Fruit fly (Drosophila melanogaster) whole organism, prepupa: ENCODE data around the gene RpLP1.

ENCODE experiments used
- Blimp-1 ChIP-seq: fragments of 200-800 bp; sonication (Bioruptor generic); optimal IDR thresholded peaks from 3 replicates; lab custom pipeline; 2017; ENCODE audit warnings: missing biosample characterization, missing genetic modification characterization, mild to moderate bottlenecking, moderate library complexity, missing genetic modification reagents
- CG10631 ChIP-seq: fragments of 200-800 bp; sonication (Bioruptor generic); optimal IDR thresholded peaks from 2 replicates; lab custom pipeline; 2016; ENCODE audit warnings: missing biosample characterization, missing genetic modification characterization
- CG11902 ChIP-seq: fragments of 200-800 bp; sonication (Bioruptor generic); optimal IDR thresholded peaks from 3 replicates; lab custom pipeline; 2016; ENCODE audit warnings: missing biosample characterization, missing genetic modification characterization
- CG16779 ChIP-seq: fragments of 200-800 bp; sonication (Bioruptor generic); optimal IDR thresholded peaks from 3 replicates; lab custom pipeline; 2017; ENCODE audit warnings: missing biosample characterization, mild to moderate bottlenecking, missing genetic modification characterization
- CG6163 ChIP-seq: fragments of 200-800 bp; sonication (Bioruptor generic); IDR thresholded peaks from 3 replicates; pipeline ENCODE4 v1.3.6; 2022; ENCODE audit warnings: missing biosample characterization, missing genetic modification characterization
- CG6276 ChIP-seq: fragments of 200-800 bp; sonication (Bioruptor generic); optimal IDR thresholded peaks from 2 replicates; lab custom pipeline; 2017; ENCODE audit warnings: missing biosample characterization, mild to moderate bottlenecking, missing genetic modification characterization
- CG8632 ChIP-seq: fragments of 200-800 bp; sonication (Bioruptor generic); optimal IDR thresholded peaks from 3 replicates; lab custom pipeline; 2016; ENCODE audit warnings: missing biosample characterization, missing genetic modification characterization
- Ets21C ChIP-seq: fragments of 200-800 bp; sonication (Bioruptor generic); optimal IDR thresholded peaks from 3 replicates; lab custom pipeline; 2016; ENCODE audit warnings: missing biosample characterization, missing genetic modification characterization
- Gug ChIP-seq: fragments of 200-800 bp; sonication (Bioruptor generic); IDR thresholded peaks from 2 replicates; pipeline ENCODE4 v1.3.6; 2022; ENCODE audit warnings: missing biosample characterization, missing genetic modification characterization
- Hr39 ChIP-seq: fragments of 200-800 bp; sonication (Bioruptor generic); optimal IDR thresholded peaks from 2 replicates; lab custom pipeline; 2016; ENCODE audit warnings: missing biosample characterization, missing genetic modification characterization
- Hr4 ChIP-seq: fragments of 200-800 bp; sonication (Bioruptor generic); optimal IDR thresholded peaks from 3 replicates; lab custom pipeline; 2016; ENCODE audit warnings: missing biosample characterization, missing genetic modification characterization
- Sox15 ChIP-seq: fragments of 200-800 bp; sonication (Bioruptor generic); optimal IDR thresholded peaks from 3 replicates; lab custom pipeline; 2016; ENCODE audit warnings: missing biosample characterization, missing genetic modification characterization
- achi ChIP-seq: fragments of 200-800 bp; sonication (Bioruptor generic); optimal IDR thresholded peaks from 3 replicates; lab custom pipeline; 2016; ENCODE audit warnings: missing biosample characterization, missing genetic modification characterization

- TF ChIP-seq CG8632 (GFP tag; lab: Kevin White, UChicago) (no peak), CG6163 (no peak), Hr39 (GFP tag; lab: Kevin White, UChicago) (no peak), CG16779 (tag; lab: Kevin White, UChicago) (no peak), CG10631 (GFP tag; lab: Kevin White, UChicago) (no peak), Ets21C (no peak), Hr4 (GFP tag; lab: Kevin White, UChicago) (peak; percentile 12), Sox15 (no peak), achi (GFP tag; lab: Kevin White, UChicago) (no peak), CG6276 (GFP tag; lab: Kevin White, UChicago) (no peak), Gug (GFP tag; lab: Robert Waterston, UW) (no peak), Blimp-1 (no peak), CG11902 (GFP tag; lab: Kevin White, UChicago) (no peak)
Measured at dm6 chr2L:428380-428989, 8.7 kb downstream of the RpLP1 start.
